Worm (Caenorhabditis elegans) whole organism, young adult: ENCODE results near the gene R07G3.7.

ENCODE experiments used
- F22D6.2 ChIP-seq: sonication (generic microtip); optimal IDR thresholded peaks from 2 replicates; lab custom pipeline; 2016; ENCODE audit warnings: mild to moderate bottlenecking, missing genetic modification characterization, missing compliant biosample characterization
- attf-5 ChIP-seq: fragments of 200-800 bp; sonication (Bioruptor generic); optimal IDR thresholded peaks from 2 replicates; lab custom pipeline; 2018; ENCODE audit warnings: mild to moderate bottlenecking, missing genetic modification characterization, missing compliant biosample characterization
- dpl-1 ChIP-seq: fragments of 150-350 bp; optimal IDR thresholded peaks from 2 replicates; lab custom pipeline; 2014; ENCODE audit warnings: missing biosample characterization, missing genetic modification reagents, missing genetic modification characterization
- lsy-27 ChIP-seq: sonication (generic microtip); optimal IDR thresholded peaks from 2 replicates; lab custom pipeline; 2017; ENCODE audit warnings: missing genetic modification characterization, mild to moderate bottlenecking, missing compliant biosample characterization, antibody characterized with exemption, missing genotype, borderline replicate concordance; ENCODE audit not compliant: insufficient read depth
- madf-10 ChIP-seq: sonication (generic microtip); optimal IDR thresholded peaks from 2 replicates; lab custom pipeline; 2016; ENCODE audit warnings: mild to moderate bottlenecking, missing genetic modification characterization, missing compliant biosample characterization
- mel-28 ChIP-seq: sonication (generic microtip); optimal IDR thresholded peaks from 2 replicates; lab custom pipeline; 2016; ENCODE audit warnings: borderline replicate concordance, mild to moderate bottlenecking, missing genetic modification characterization, missing compliant biosample characterization
- mxl-1 ChIP-seq: sonication (generic microtip); optimal IDR thresholded peaks from 2 replicates; lab custom pipeline; 2016; ENCODE audit warnings: missing genetic modification characterization, missing compliant biosample characterization
- snpc-4 ChIP-seq, 5 experiments: fragments of 150-350 bp in 1 of 5; sonication (generic microtip) in 4 of 5; optimal IDR thresholded peaks; 2 replicates each; lab custom pipeline; 2014 to 2018; ENCODE audit warnings: missing genetic modification characterization in 5 of 5, missing biosample characterization in 3 of 5, antibody characterized with exemption in 2 of 5, mild to moderate bottlenecking in 2 of 5, missing compliant biosample characterization in 2 of 5, missing genotype in 2 of 5, moderate library complexity in 2 of 5, missing genetic modification reagents in 1 of 5
- somi-1 ChIP-seq: fragments of 200-800 bp; sonication (Bioruptor generic); optimal IDR thresholded peaks from 2 replicates; lab custom pipeline; 2018; ENCODE audit warnings: mild to moderate bottlenecking, missing genetic modification characterization, missing compliant biosample characterization
- tbp1 ChIP-seq: fragments of 200-800 bp; sonication (Bioruptor generic); optimal IDR thresholded peaks from 2 replicates; lab custom pipeline; 2018; ENCODE audit warnings: mild to moderate bottlenecking, missing genetic modification characterization, missing compliant biosample characterization
- unc-62 ChIP-seq: fragments of 150-350 bp; optimal IDR thresholded peaks from 2 replicates; lab custom pipeline; 2014; ENCODE audit warnings: missing biosample characterization, missing genetic modification reagents, missing genetic modification characterization
- ztf-28 ChIP-seq: fragments of 200-800 bp; sonication (Bioruptor generic); IDR thresholded peaks from 2 replicates; pipeline ENCODE4 v1.3.6; 2022; ENCODE audit warnings: missing genetic modification reagents, missing genetic modification characterization, missing compliant biosample characterization

- TF ChIP-seq madf-10: no peak
- TF ChIP-seq unc-62 (GFP tag; lab: Kevin White, UChicago): no peak
- no peak for TF ChIP-seq lsy-27
- TF ChIP-seq F22D6.2 (tag; lab: Kevin White, UChicago): no peak
- no peak for TF ChIP-seq tbp1 (GFP tag; lab: Kevin White, UChicago)
- no peak for TF ChIP-seq ztf-28 (GFP tag; lab: Robert Waterston, UW)
- no peak for TF ChIP-seq mel-28 (tag; lab: Kevin White, UChicago)
- no peak for TF ChIP-seq snpc-4 (GFP tag; optimal IDR thresholded peaks at IDR 0.05; lab: Kevin White, UChicago)
- no peak for TF ChIP-seq snpc-4 (tag; optimal IDR thresholded peaks at IDR 0.05; lab: Kevin White, UChicago)
- TF ChIP-seq somi-1 (GFP tag; lab: Kevin White, UChicago): no peak
- no peak for TF ChIP-seq dpl-1 (GFP tag; lab: Kevin White, UChicago)
- no peak for TF ChIP-seq mxl-1 (tag; lab: Kevin White, UChicago)
- TF ChIP-seq attf-5 (GFP tag; lab: Kevin White, UChicago): no peak
Measured at ce11 chrII:7605306-7605705, 8.2 kb downstream of the R07G3.7 start, which contains the start of gene osm-8.
